Fruit fly (Drosophila melanogaster) whole organism: ENCODE data around the gene ftz-f1.

Experiments used
- Dll ChIP-seq: fragments of >200 bp; optimal IDR thresholded peaks from 2 replicates; lab custom pipeline; 2017
- pan ChIP-seq: fragments of >200 bp; optimal IDR thresholded peaks from 2 replicates; lab custom pipeline; 2017

DNA sequence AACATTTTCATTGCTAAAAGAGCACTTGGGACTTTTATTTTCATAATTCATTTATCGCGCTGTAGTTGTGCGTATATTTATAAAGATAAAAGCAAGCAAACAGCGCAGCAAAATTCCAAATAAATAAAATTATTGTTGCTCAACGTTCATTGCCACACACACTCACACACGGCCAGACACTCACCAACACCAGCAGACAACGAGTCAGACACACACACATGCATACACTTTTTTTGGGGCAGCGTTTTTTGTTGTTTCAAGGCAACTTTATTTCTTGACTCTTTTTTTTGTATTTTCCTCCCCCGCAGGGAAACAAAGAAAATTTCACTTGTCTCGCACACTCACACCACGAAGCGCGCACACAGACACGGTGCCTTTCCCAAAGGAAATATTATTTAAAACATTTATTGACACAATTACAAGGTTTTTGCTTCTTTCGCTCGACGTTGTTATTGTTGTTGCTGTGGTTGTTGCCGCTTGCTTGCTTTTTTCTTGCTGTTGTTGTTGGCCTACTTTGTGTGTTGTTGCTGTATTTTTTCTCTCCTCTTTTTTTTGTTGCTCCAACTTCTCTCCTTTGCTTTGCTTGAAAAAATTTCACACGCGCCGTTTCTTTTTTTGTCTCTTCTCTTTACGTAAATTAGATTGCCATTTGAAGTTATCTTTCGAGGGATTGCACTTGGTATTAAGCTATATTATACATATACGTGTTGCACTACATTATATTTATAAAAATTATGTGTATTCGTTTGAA lies 19.0 kb upstream of the ftz-f1 start:
- no peak for TF ChIP-seq pan (lab: Kevin White, UChicago)
- no peak for TF ChIP-seq Dll (lab: Kevin White, UChicago)
